Fruit fly (Drosophila melanogaster) whole organism, pupa: ENCODE data around the gene CSN8.

ENCODE experiments used
- CG10348 ChIP-seq: fragments of 200-800 bp; sonication (Bioruptor generic); IDR thresholded peaks from 2 replicates; pipeline ENCODE4 v1.3.6; 2022; ENCODE audit warnings: missing biosample characterization, missing genetic modification characterization
- CG12605 ChIP-seq: fragments of 200-800 bp; sonication (Bioruptor generic); IDR thresholded peaks from 2 replicates; pipeline ENCODE4 v1.3.6; 2022; ENCODE audit warnings: missing biosample characterization, missing genetic modification characterization
- CG13204 ChIP-seq: fragments of 200-800 bp; sonication (Bioruptor generic); optimal IDR thresholded peaks from 2 replicates; lab custom pipeline; 2018; ENCODE audit warnings: missing biosample characterization, mild to moderate bottlenecking, missing genetic modification characterization, moderate library complexity
- CG14655 ChIP-seq: fragments of 200-800 bp; sonication (Bioruptor generic); optimal IDR thresholded peaks from 3 replicates; lab custom pipeline; 2017; ENCODE audit warnings: mild to moderate bottlenecking, missing biosample characterization, missing genetic modification reagents, missing genetic modification characterization
- CG15710 ChIP-seq: fragments of 200-800 bp; sonication (Bioruptor generic); optimal IDR thresholded peaks from 2 replicates; lab custom pipeline; 2018; ENCODE audit warnings: missing biosample characterization, mild to moderate bottlenecking, missing genetic modification characterization, moderate library complexity
- CG17806 ChIP-seq: fragments of 200-800 bp; sonication (Bioruptor generic); optimal IDR thresholded peaks from 2 replicates; lab custom pipeline; 2018; ENCODE audit warnings: missing biosample characterization, mild to moderate bottlenecking, missing genetic modification characterization, moderate library complexity
- CG32121 ChIP-seq: fragments of 200-800 bp; sonication (Bioruptor generic); IDR thresholded peaks from 2 replicates; pipeline ENCODE4 v1.3.6; 2022; ENCODE audit warnings: missing biosample characterization, missing genetic modification characterization
- CG34367 ChIP-seq: fragments of 200-800 bp; sonication (Bioruptor generic); optimal IDR thresholded peaks from 2 replicates; lab custom pipeline; 2018; ENCODE audit warnings: missing biosample characterization, mild to moderate bottlenecking, missing genetic modification characterization
- CG4496 ChIP-seq: fragments of 200-800 bp; sonication (Bioruptor generic); IDR thresholded peaks from 3 replicates; pipeline ENCODE4 v1.3.6; 2022; ENCODE audit warnings: missing biosample characterization, missing genetic modification characterization
- CG8159 ChIP-seq: fragments of 200-800 bp; sonication (Bioruptor generic); optimal IDR thresholded peaks from 3 replicates; lab custom pipeline; 2018; ENCODE audit warnings: missing biosample characterization, mild to moderate bottlenecking, missing genetic modification characterization, moderate library complexity
- CG8301 ChIP-seq: fragments of 200-800 bp; sonication (Bioruptor generic); optimal IDR thresholded peaks from 2 replicates; lab custom pipeline; 2018; ENCODE audit warnings: missing biosample characterization, mild to moderate bottlenecking, missing genetic modification characterization
- CG9948 ChIP-seq: fragments of 200-800 bp; sonication (Bioruptor generic); optimal IDR thresholded peaks from 2 replicates; lab custom pipeline; 2018; ENCODE audit warnings: missing biosample characterization, mild to moderate bottlenecking, missing genetic modification characterization, moderate library complexity
- D1 ChIP-seq: fragments of 200-800 bp; sonication (Bioruptor generic); optimal IDR thresholded peaks from 2 replicates; lab custom pipeline; 2018; ENCODE audit warnings: missing biosample characterization, mild to moderate bottlenecking, missing genetic modification characterization, moderate library complexity
- EcR ChIP-seq: fragments of 200-800 bp; sonication (Bioruptor generic); optimal IDR thresholded peaks from 3 replicates; lab custom pipeline; 2019; ENCODE audit warnings: missing biosample characterization, missing genetic modification characterization, mild to moderate bottlenecking, moderate library complexity, missing genetic modification reagents
- Ets98B ChIP-seq: fragments of 200-800 bp; sonication (Bioruptor generic); IDR thresholded peaks from 2 replicates; pipeline ENCODE4 v1.3.6; 2022; ENCODE audit warnings: missing biosample characterization, missing genetic modification characterization
- Pif1A ChIP-seq: fragments of 200-800 bp; sonication (Bioruptor generic); optimal IDR thresholded peaks from 3 replicates; lab custom pipeline; 2016; ENCODE audit warnings: missing biosample characterization, missing genetic modification characterization
- Pif1B ChIP-seq: fragments of 200-800 bp; sonication (Bioruptor generic); optimal IDR thresholded peaks from 3 replicates; lab custom pipeline; 2016; ENCODE audit warnings: missing biosample characterization, missing genetic modification characterization
- Snoo ChIP-seq: fragments of 200-800 bp; sonication (Bioruptor generic); optimal IDR thresholded peaks from 3 replicates; lab custom pipeline; 2017; ENCODE audit warnings: missing biosample characterization, mild to moderate bottlenecking, missing genetic modification characterization, inconsistent platforms
- fd96Ca ChIP-seq: fragments of 200-800 bp; sonication (Bioruptor generic); IDR thresholded peaks from 3 replicates; pipeline ENCODE4 v1.3.6; 2022; ENCODE audit warnings: missing biosample characterization, missing genetic modification characterization
- gl ChIP-seq: fragments of 200-800 bp; sonication (Bioruptor generic); optimal IDR thresholded peaks from 2 replicates; lab custom pipeline; 2018; ENCODE audit warnings: missing biosample characterization, mild to moderate bottlenecking, missing genetic modification characterization
- rn ChIP-seq: fragments of 200-800 bp; sonication (Bioruptor generic); IDR thresholded peaks from 2 replicates; pipeline ENCODE4 v1.3.6; 2022; ENCODE audit warnings: missing biosample characterization, missing genetic modification characterization

Gene CSN8

dm6 chr2L:8364006-8364956 lies at the start of gene CSN8, which contains the start of gene RpS13:
TSS of gene CSN8 (plus strand) at chr2L:8364855.
TSS of gene RpS13 (minus strand) at chr2L:8364662.
- TF ChIP-seq CG4496 (GFP tag; lab: Robert Waterston, UW) = 0 out of 3 replicates have a peak, but pooled peaks have one; percentile 18
- no peak for TF ChIP-seq CG34367
- 0 out of 2 replicates have a peak, but pooled peaks have one; percentile 11 for TF ChIP-seq CG32121 (GFP tag; lab: Robert Waterston, UW)
- TF ChIP-seq, all 21 proteins: peak for 2

dm6 chr2L:8319858-8320525 lies 44.7 kb upstream of the CSN8 start, which contains the start of the genes mtsh and strat:
TSS of gene mtsh (minus strand) at chr2L:8319908.
TSS of gene strat (plus strand) at chr2L:8320328.
- TF ChIP-seq Pif1A (no peak), Pif1B (GFP tag; lab: Kevin White, UChicago) (no peak), CG15710 (tag; lab: Kevin White, UChicago) (peak; percentile 23), gl (tag; lab: Kevin White, UChicago) (peak; percentile 41), rn (GFP tag; lab: Robert Waterston, UW) (no peak), EcR (GFP tag; lab: Kevin White, UChicago) (no peak), D1 (no peak), CG12605 (GFP tag; lab: Robert Waterston, UW) (no peak), CG8301 (tag; lab: Kevin White, UChicago) (no peak), CG13204 (no peak), fd96Ca (GFP tag; lab: Robert Waterston, UW) (no peak), CG10348 (no peak), CG9948 (no peak), CG34367 (peak; percentile 3), Snoo (peak; percentile 22), CG32121 (GFP tag; lab: Robert Waterston, UW) (no peak; the same call in 1 of the 2 replicates), CG4496 (GFP tag; lab: Robert Waterston, UW) (peak; percentile 76), CG8159 (tag; lab: Kevin White, UChicago) (no peak), Ets98B (GFP tag; lab: Robert Waterston, UW) (no peak), CG17806 (peak; percentile 34), CG14655 (GFP tag; lab: Kevin White, UChicago) (no peak)

DNA sequence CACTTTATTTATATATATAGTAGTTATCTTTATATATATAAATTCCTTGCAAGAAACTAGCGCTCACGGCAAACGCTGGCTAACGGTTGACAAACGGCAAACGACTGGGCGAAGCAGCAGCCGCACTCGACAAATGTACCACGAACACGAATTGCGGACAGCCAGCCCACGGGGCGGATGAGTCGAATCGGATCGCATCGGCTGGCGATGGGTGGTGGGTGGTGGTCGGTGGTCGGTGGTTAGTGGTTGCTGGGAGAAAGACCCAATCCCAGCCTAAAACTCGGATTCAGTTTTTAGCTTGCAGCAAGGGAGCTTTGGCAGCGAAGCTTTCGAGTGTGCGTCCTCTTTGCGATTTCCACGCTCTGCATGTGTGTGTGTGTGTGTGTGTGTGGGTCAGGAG lies 39.5 kb upstream of the CSN8 start, which contains the start of gene CG7781:
Gene CG7781 (minus strand): TSS at position 260 of the 400 bp plus-strand sequence.
- 0 out of 2 replicates have a peak, but pooled peaks have one; percentile 28 for TF ChIP-seq CG12605 (GFP tag; lab: Robert Waterston, UW)
- peak; percentile 46; the same call in 1 of the 2 replicates for TF ChIP-seq Ets98B (GFP tag; lab: Robert Waterston, UW)
- TF ChIP-seq CG9948 = no peak
- TF ChIP-seq Pif1A = no peak
- TF ChIP-seq fd96Ca (GFP tag; lab: Robert Waterston, UW) = 0 out of 3 replicates have a peak, but pooled peaks have one; percentile 10
- TF ChIP-seq CG8159 (tag; lab: Kevin White, UChicago) = no peak
- TF ChIP-seq CG4496 (GFP tag; lab: Robert Waterston, UW) = peak; percentile 51; the same call in 2 of the 3 replicates
- TF ChIP-seq, all 21 proteins: peak for 4

dm6 chr2L:8326414-8327271 lies 38.0 kb upstream of the CSN8 start:
- TF ChIP-seq D1 (no peak), CG32121 (GFP tag; lab: Robert Waterston, UW) (0 out of 2 replicates have a peak, but pooled peaks have one; percentile 35), CG9948 (peak; percentile 0), CG13204 (no peak), CG15710 (tag; lab: Kevin White, UChicago) (peak; percentile 1), CG4496 (GFP tag; lab: Robert Waterston, UW) (0 out of 3 replicates have a peak, but pooled peaks have one; percentile 46), CG17806 (peak; percentile 4), CG8301 (tag; lab: Kevin White, UChicago) (no peak), rn (GFP tag; lab: Robert Waterston, UW) (no peak), CG12605 (GFP tag; lab: Robert Waterston, UW) (peak; percentile 28; the same call in 1 of the 2 replicates), CG8159 (tag; lab: Kevin White, UChicago) (peak; percentile 37), CG14655 (GFP tag; lab: Kevin White, UChicago) (no peak)

dm6 chr2L:8327272-8327555 lies 37.4 kb upstream of the CSN8 start, which contains the start of gene CG14275:
TSS of gene CG14275 (plus strand) at chr2L:8327456.
- TF ChIP-seq EcR (GFP tag; lab: Kevin White, UChicago) = no peak
- no peak for TF ChIP-seq gl (tag; lab: Kevin White, UChicago)
- TF ChIP-seq, all 21 proteins: peak for 0
